Worm (Caenorhabditis elegans) whole organism, young adult: ENCODE results near the gene T19B10.5.

Experiments
- D2030.7 ChIP-seq: fragments of 200-800 bp; sonication (Bioruptor generic); IDR thresholded peaks from 2 replicates; pipeline ENCODE4 v1.3.6; 2022; ENCODE audit warnings: missing genetic modification reagents, missing genetic modification characterization, missing compliant biosample characterization
- F57A8.1 ChIP-seq: fragments of 200-800 bp; sonication (Bioruptor generic); optimal IDR thresholded peaks from 2 replicates; lab custom pipeline; 2018; ENCODE audit warnings: mild to moderate bottlenecking, missing genetic modification characterization, moderate library complexity, missing compliant biosample characterization
- ZK185.1 ChIP-seq: sonication (generic microtip); optimal IDR thresholded peaks from 2 replicates; lab custom pipeline; 2016; ENCODE audit warnings: mild to moderate bottlenecking, missing genetic modification characterization, missing compliant biosample characterization; ENCODE audit not compliant: poor library complexity, severe bottlenecking
- atf-7 ChIP-seq: sonication (generic microtip); optimal IDR thresholded peaks from 2 replicates; lab custom pipeline; 2017; ENCODE audit warnings: mild to moderate bottlenecking, missing genetic modification characterization, missing compliant biosample characterization
- ceh-100 ChIP-seq: fragments of 200-800 bp; sonication (Bioruptor generic); IDR thresholded peaks from 2 replicates; pipeline ENCODE4 v1.3.6; 2022; ENCODE audit warnings: missing genetic modification reagents, missing genetic modification characterization, missing compliant biosample characterization
- hrde-1 ChIP-seq: sonication (generic microtip); optimal IDR thresholded peaks from 2 replicates; lab custom pipeline; 2016; ENCODE audit warnings: missing genetic modification characterization, mild to moderate bottlenecking, missing compliant biosample characterization, moderate library complexity, missing genotype, missing genetic modification reagents, borderline replicate concordance
- lir-1 ChIP-seq: fragments of 200-800 bp; sonication (Bioruptor generic); conservative IDR thresholded peaks from 2 replicates; pipeline ENCODE4 v1.3.6; 2022; ENCODE audit warnings: missing genetic modification reagents, missing genetic modification characterization, missing compliant biosample characterization
- nfya-2 ChIP-seq: fragments of 200-800 bp; sonication (Bioruptor generic); IDR thresholded peaks from 2 replicates; pipeline ENCODE4 v1.3.6; 2022; ENCODE audit warnings: missing genetic modification reagents, missing genetic modification characterization, missing compliant biosample characterization
- repo-1 ChIP-seq: sonication (generic microtip); optimal IDR thresholded peaks from 2 replicates; lab custom pipeline; 2017; ENCODE audit warnings: mild to moderate bottlenecking, missing genetic modification characterization, missing compliant biosample characterization
- snpc-4 ChIP-seq, 5 experiments: fragments of 150-350 bp in 1 of 5; sonication (generic microtip) in 4 of 5; optimal IDR thresholded peaks; 2 replicates each; lab custom pipeline; 2014 to 2018; ENCODE audit warnings: missing genetic modification characterization in 5 of 5, missing biosample characterization in 3 of 5, antibody characterized with exemption in 2 of 5, mild to moderate bottlenecking in 2 of 5, missing compliant biosample characterization in 2 of 5, missing genotype in 2 of 5, moderate library complexity in 2 of 5, missing genetic modification reagents in 1 of 5
- unc-62 ChIP-seq: fragments of 150-350 bp; optimal IDR thresholded peaks from 2 replicates; lab custom pipeline; 2014; ENCODE audit warnings: missing biosample characterization, missing genetic modification reagents, missing genetic modification characterization
- ztf-26 ChIP-seq: sonication (generic microtip); optimal IDR thresholded peaks from 2 replicates; lab custom pipeline; 2017; ENCODE audit warnings: missing genetic modification characterization, missing compliant biosample characterization
- ztf-28 ChIP-seq: fragments of 200-800 bp; sonication (Bioruptor generic); IDR thresholded peaks from 2 replicates; pipeline ENCODE4 v1.3.6; 2022; ENCODE audit warnings: missing genetic modification reagents, missing genetic modification characterization, missing compliant biosample characterization

- TF ChIP-seq ceh-100 (GFP tag; lab: Robert Waterston, UW): no peak
- TF ChIP-seq unc-62 (GFP tag; lab: Kevin White, UChicago): no peak
- TF ChIP-seq ztf-26 (tag; lab: Kevin White, UChicago): no peak
- TF ChIP-seq atf-7 (tag; lab: Kevin White, UChicago): no peak
- TF ChIP-seq repo-1 (tag; lab: Kevin White, UChicago): no peak
- no peak for TF ChIP-seq lir-1 (GFP tag; lab: Robert Waterston, UW)
- TF ChIP-seq nfya-2: no peak
- TF ChIP-seq snpc-4 (GFP tag; optimal IDR thresholded peaks at IDR 0.05; lab: Kevin White, UChicago): no peak
- TF ChIP-seq snpc-4 (tag; optimal IDR thresholded peaks at IDR 0.05; lab: Kevin White, UChicago): no peak
- TF ChIP-seq ztf-28: no peak
- TF ChIP-seq F57A8.1 (GFP tag; lab: Kevin White, UChicago): no peak
- TF ChIP-seq hrde-1: no peak
- no peak for TF ChIP-seq D2030.7
- no peak for TF ChIP-seq ZK185.1 (tag; lab: Kevin White, UChicago)
These were observed 13.4 kb downstream of the T19B10.5 start, which contains the start of gene mam-4 for ce11 chrV:11247846-11248245.
